Worm (Caenorhabditis elegans) whole organism, L1 larva: ENCODE data around the gene T04F3.5.

Experiments
- C04F5.9 ChIP-seq: sonication (generic microtip); optimal IDR thresholded peaks from 2 replicates; lab custom pipeline; 2016; ENCODE audit warnings: missing genetic modification characterization, missing compliant biosample characterization
- C34B4.2 ChIP-seq: sonication (generic microtip); optimal IDR thresholded peaks from 2 replicates; lab custom pipeline; 2017; ENCODE audit warnings: mild to moderate bottlenecking, missing genetic modification characterization, missing compliant biosample characterization
- F16B12.6 ChIP-seq: fragments of 150-350 bp; optimal IDR thresholded peaks from 2 replicates; lab custom pipeline; 2014; ENCODE audit warnings: missing biosample characterization, missing genetic modification characterization
- Y116A8C.19 ChIP-seq: sonication (generic microtip); optimal IDR thresholded peaks from 2 replicates; lab custom pipeline; 2016; ENCODE audit warnings: missing compliant biosample characterization, missing genetic modification characterization, borderline replicate concordance
- aly-2 ChIP-seq: fragments of 150-350 bp; optimal IDR thresholded peaks from 2 replicates; lab custom pipeline; 2014; ENCODE audit warnings: missing biosample characterization, missing genetic modification characterization
- blmp-1 ChIP-seq: fragments of 150-350 bp; optimal IDR thresholded peaks from 2 replicates; lab custom pipeline; 2014; ENCODE audit warnings: missing biosample characterization, missing genetic modification characterization
- ceh-90 ChIP-seq: sonication (generic microtip); optimal IDR thresholded peaks from 2 replicates; lab custom pipeline; 2016; ENCODE audit warnings: missing genetic modification characterization, missing compliant biosample characterization
- efl-1 ChIP-seq, 4 experiments: fragments of 150-350 bp; optimal IDR thresholded peaks in 3 of 4; peaks in 1 of 4; 1 replicate in 1 of 4; 2 replicates in 3 of 4; lab custom pipeline; 2014; ENCODE audit warnings: missing biosample characterization in 2 of 4, missing genetic modification characterization in 2 of 4, missing genetic modification reagents in 2 of 4
- efl-3 ChIP-seq: fragments of 200-800 bp; sonication (Bioruptor generic); optimal IDR thresholded peaks from 2 replicates; lab custom pipeline; 2018; ENCODE audit warnings: mild to moderate bottlenecking, missing genetic modification characterization, missing compliant biosample characterization
- elt-2 ChIP-seq: sonication (generic microtip); optimal IDR thresholded peaks from 2 replicates; lab custom pipeline; 2016; ENCODE audit warnings: missing genetic modification characterization, mild to moderate bottlenecking, inconsistent platforms, missing compliant biosample characterization, missing genetic modification reagents
- elt-3 ChIP-seq, 6 experiments: fragments of 150-350 bp in 1 of 6; sonication (generic microtip); optimal IDR thresholded peaks; 2 replicates each; lab custom pipeline; 2017 to 2018; ENCODE audit warnings: missing biosample characterization in 6 of 6, missing genetic modification characterization in 6 of 6, inconsistent platforms in 1 of 6
- fkh-8 ChIP-seq: sonication (generic microtip); optimal IDR thresholded peaks from 2 replicates; lab custom pipeline; 2016; ENCODE audit warnings: mild to moderate bottlenecking, missing genetic modification characterization, missing compliant biosample characterization
- hpl-2 ChIP-seq: fragments of 150-350 bp; optimal IDR thresholded peaks from 2 replicates; lab custom pipeline; 2014; ENCODE audit warnings: missing biosample characterization, missing genetic modification reagents, missing genetic modification characterization
- irx-1 ChIP-seq: sonication (generic microtip); optimal IDR thresholded peaks from 2 replicates; lab custom pipeline; 2016; ENCODE audit warnings: missing genetic modification characterization, missing compliant biosample characterization
- isw-1 ChIP-seq: fragments of 200-800 bp; sonication (Bioruptor generic); IDR thresholded peaks from 2 replicates; pipeline ENCODE4 v1.3.6; 2022; ENCODE audit warnings: missing genetic modification characterization, missing compliant biosample characterization
- lin-13 ChIP-seq: fragments of 150-350 bp; optimal IDR thresholded peaks from 2 replicates; lab custom pipeline; 2014; ENCODE audit warnings: missing biosample characterization, missing genetic modification reagents, missing genetic modification characterization
- lin-14 ChIP-seq: fragments of 200-800 bp; sonication (Bioruptor generic); optimal IDR thresholded peaks from 2 replicates; lab custom pipeline; 2018; ENCODE audit warnings: mild to moderate bottlenecking, missing genetic modification characterization, moderate library complexity, missing compliant biosample characterization
- lin-39 ChIP-seq: fragments of 150-350 bp; optimal IDR thresholded peaks from 2 replicates; lab custom pipeline; 2014; ENCODE audit warnings: missing biosample characterization, missing genetic modification reagents, missing genetic modification characterization
- mdl-1 ChIP-seq, 2 experiments: fragments of 150-350 bp; optimal IDR thresholded peaks; 2 replicates each; lab custom pipeline; 2014 to 2017; ENCODE audit warnings: missing biosample characterization in 2 of 2, missing genetic modification characterization in 2 of 2, inconsistent platforms in 1 of 2
- mef-2 ChIP-seq: fragments of 150-350 bp; optimal IDR thresholded peaks from 2 replicates; lab custom pipeline; 2014; ENCODE audit warnings: missing biosample characterization, missing genetic modification characterization
- mep-1 ChIP-seq: fragments of 150-350 bp; optimal IDR thresholded peaks from 2 replicates; lab custom pipeline; 2014; ENCODE audit warnings: missing biosample characterization, missing genetic modification characterization
- nhr-237 ChIP-seq: fragments of 150-350 bp; optimal IDR thresholded peaks from 2 replicates; lab custom pipeline; 2014; ENCODE audit warnings: missing biosample characterization, missing genetic modification characterization
- nhr-28 ChIP-seq: fragments of 150-350 bp; optimal IDR thresholded peaks from 2 replicates; lab custom pipeline; 2014; ENCODE audit warnings: missing biosample characterization, missing genetic modification characterization
- nhr-47 ChIP-seq: sonication (generic microtip); optimal IDR thresholded peaks from 2 replicates; lab custom pipeline; 2016; ENCODE audit warnings: mild to moderate bottlenecking, missing genetic modification characterization, moderate library complexity, missing compliant biosample characterization
- nhr-77 ChIP-seq: fragments of 150-350 bp; optimal IDR thresholded peaks from 2 replicates; lab custom pipeline; 2014; ENCODE audit warnings: missing biosample characterization, missing genetic modification characterization
- nhr-84 ChIP-seq: sonication (generic microtip); optimal IDR thresholded peaks from 2 replicates; lab custom pipeline; 2017; ENCODE audit warnings: missing biosample characterization, missing genetic modification characterization
- pag-3 ChIP-seq: sonication (generic microtip); optimal IDR thresholded peaks from 2 replicates; lab custom pipeline; 2017; ENCODE audit warnings: missing genetic modification characterization, mild to moderate bottlenecking, missing compliant biosample characterization, antibody characterized with exemption, borderline replicate concordance; ENCODE audit not compliant: insufficient read depth
- pax-3 ChIP-seq: fragments of 200-800 bp; sonication (Bioruptor generic); optimal IDR thresholded peaks from 2 replicates; lab custom pipeline; 2018; ENCODE audit warnings: mild to moderate bottlenecking, missing genetic modification characterization, moderate library complexity, missing compliant biosample characterization
- rnt-1 ChIP-seq: sonication (generic microtip); optimal IDR thresholded peaks from 2 replicates; lab custom pipeline; 2016; ENCODE audit warnings: mild to moderate bottlenecking, missing genetic modification characterization, moderate library complexity, missing compliant biosample characterization
- skn-1 ChIP-seq: fragments of 150-350 bp; optimal IDR thresholded peaks from 2 replicates; lab custom pipeline; 2014; ENCODE audit warnings: missing biosample characterization, missing genetic modification characterization
- snu-23 ChIP-seq: sonication (generic microtip); optimal IDR thresholded peaks from 2 replicates; lab custom pipeline; 2016; ENCODE audit warnings: missing genetic modification characterization, missing compliant biosample characterization
- sox-4 ChIP-seq: sonication (generic microtip); optimal IDR thresholded peaks from 2 replicates; lab custom pipeline; 2016; ENCODE audit warnings: missing genetic modification characterization, missing compliant biosample characterization
- sup-37 ChIP-seq: fragments of 200-800 bp; sonication (Bioruptor generic); optimal IDR thresholded peaks from 2 replicates; lab custom pipeline; 2018; ENCODE audit warnings: mild to moderate bottlenecking, missing genetic modification characterization, missing compliant biosample characterization
- unc-30 ChIP-seq: sonication (generic microtip); optimal IDR thresholded peaks from 2 replicates; lab custom pipeline; 2017; ENCODE audit warnings: missing biosample characterization, missing genetic modification characterization
- unc-62 ChIP-seq: fragments of 150-350 bp; optimal IDR thresholded peaks from 2 replicates; lab custom pipeline; 2014; ENCODE audit warnings: missing biosample characterization, missing genetic modification reagents, missing genetic modification characterization
- unc-86 ChIP-seq: sonication (generic microtip); optimal IDR thresholded peaks from 2 replicates; lab custom pipeline; 2016; ENCODE audit warnings: missing genetic modification characterization, missing compliant biosample characterization
- xbp-1 ChIP-seq: sonication (generic microtip); optimal IDR thresholded peaks from 2 replicates; lab custom pipeline; 2016; ENCODE audit warnings: missing genetic modification characterization, missing compliant biosample characterization
- ztf-4 ChIP-seq: fragments of 150-350 bp; optimal IDR thresholded peaks from 2 replicates; lab custom pipeline; 2014; ENCODE audit warnings: missing biosample characterization, missing genetic modification characterization

The T04F3.5 gene

ce11 chrV:11755848-11756247 lies 4.6 kb upstream of the T04F3.5 start:
- TF ChIP-seq lin-14 (GFP tag; lab: Kevin White, UChicago), result no peak
- TF ChIP-seq C34B4.2, result no peak
- TF ChIP-seq elt-2 (tag; lab: Kevin White, UChicago), result peak; percentile 63
- no peak for TF ChIP-seq fkh-8 (tag; lab: Kevin White, UChicago)
- TF ChIP-seq C04F5.9 (tag; lab: Kevin White, UChicago), result no peak
- TF ChIP-seq pax-3 (tag; lab: Kevin White, UChicago), result no peak

ce11 chrV:11757358-11757757 lies 3.1 kb upstream of the T04F3.5 start, which contains the start of gene smoc-1:
TSS of gene smoc-1 (plus strand) at chrV:11757658.
- TF ChIP-seq unc-62 (no peak), nhr-84 (tag; lab: Kevin White, UChicago) (no peak), mdl-1 (tag; optimal IDR thresholded peaks at IDR 0.05; lab: Kevin White, UChicago) (no peak), rnt-1 (tag; lab: Kevin White, UChicago) (no peak), isw-1 (GFP tag; lab: Robert Waterston, UW) (no peak), sox-4 (tag; lab: Kevin White, UChicago) (no peak), aly-2 (tag; lab: Kevin White, UChicago) (no peak), snu-23 (GFP tag; lab: Kevin White, UChicago) (no peak), mep-1 (no peak), irx-1 (no peak), nhr-28 (tag; lab: Kevin White, UChicago) (no peak), F16B12.6 (no peak), nhr-77 (tag; lab: Kevin White, UChicago) (no peak), ceh-90 (tag; lab: Kevin White, UChicago) (no peak), unc-86 (tag; lab: Kevin White, UChicago) (no peak), lin-39 (tag; lab: Kevin White, UChicago) (no peak), nhr-237 (tag; lab: Kevin White, UChicago) (no peak), hpl-2 (GFP tag; lab: Kevin White, UChicago) (no peak), Y116A8C.19 (tag; lab: Kevin White, UChicago) (no peak), pax-3 (tag; lab: Kevin White, UChicago) (no peak)

ce11 chrV:11758635-11759034 lies 1.8 kb upstream of the T04F3.5 start, which contains the start of gene T04F3.3:
TSS of gene T04F3.3 (plus strand) at chrV:11758935.
- TF ChIP-seq aly-2 (tag; lab: Kevin White, UChicago), result no peak
- no peak for TF ChIP-seq lin-13
- TF ChIP-seq efl-3, result no peak
- TF ChIP-seq hpl-2 (GFP tag; lab: Kevin White, UChicago), result no peak
- no peak for TF ChIP-seq xbp-1 (tag; lab: Kevin White, UChicago)
- TF ChIP-seq Y116A8C.19 (tag; lab: Kevin White, UChicago), result no peak
- no peak for TF ChIP-seq nhr-47 (tag; lab: Kevin White, UChicago)
- no peak for TF ChIP-seq nhr-28 (tag; lab: Kevin White, UChicago)
- no peak for TF ChIP-seq ztf-4 (tag; lab: Kevin White, UChicago)
- TF ChIP-seq elt-3 (tag; optimal IDR thresholded peaks at IDR 0.05; lab: Kevin White, UChicago), result no peak
- no peak for TF ChIP-seq mep-1
- no peak for TF ChIP-seq unc-30 (tag; lab: Kevin White, UChicago)
- TF ChIP-seq efl-1 (optimal IDR thresholded peaks at IDR 0.05; lab: Kevin White, UChicago), result no peak
- TF ChIP-seq efl-1 (GFP tag; optimal IDR thresholded peaks at IDR 0.05 in 1 of 2; lab: Kevin White, UChicago), result no peak
- no peak for TF ChIP-seq C04F5.9 (tag; lab: Kevin White, UChicago)
- TF ChIP-seq mef-2 (tag; lab: Kevin White, UChicago), result no peak
- no peak for TF ChIP-seq pag-3 (tag; lab: Kevin White, UChicago)
- no peak for TF ChIP-seq blmp-1 (tag; lab: Kevin White, UChicago)
- TF ChIP-seq skn-1 (tag; lab: Kevin White, UChicago), result no peak
- no peak for TF ChIP-seq irx-1
- no peak for TF ChIP-seq sup-37 (GFP tag; lab: Kevin White, UChicago)
- TF ChIP-seq, all 84 proteins: peak for 0
